Worm (Caenorhabditis elegans) whole organism, L4 larva: ENCODE results near the gene nspa-2.
"Not testable (repeated sequence)": the region's sequence is repeated elsewhere in the genome, so short reads cannot be mapped to it uniquely, and the experiment has no call there.

Experiments
- R02D3.7 ChIP-seq: fragments of 150-350 bp; sonication (generic microtip); optimal IDR thresholded peaks from 3 replicates; lab custom pipeline; 2014; ENCODE audit warnings: missing biosample characterization, missing genetic modification characterization
- ces-1 ChIP-seq: fragments of 150-350 bp; sonication (generic microtip); optimal IDR thresholded peaks from 4 replicates; lab custom pipeline; 2014; ENCODE audit warnings: missing biosample characterization, missing genetic modification reagents, missing genetic modification characterization
- ctbp-1 ChIP-seq: fragments of 200-800 bp; sonication (Bioruptor generic); IDR thresholded peaks from 2 replicates; pipeline ENCODE4 v1.3.6; 2022; ENCODE audit warnings: missing genetic modification reagents, missing genetic modification characterization, missing compliant biosample characterization
- daf-12 ChIP-seq: fragments of 150-350 bp; optimal IDR thresholded peaks from 2 replicates; lab custom pipeline; 2014; ENCODE audit warnings: missing biosample characterization, missing genetic modification reagents, missing genetic modification characterization
- daf-16 ChIP-seq, 3 experiments: sonication (generic microtip); optimal IDR thresholded peaks; 2 replicates each; lab custom pipeline; 2016 to 2017; ENCODE audit warnings: missing genetic modification characterization in 3 of 3, missing genetic modification reagents in 3 of 3, mild to moderate bottlenecking in 2 of 3, missing compliant biosample characterization in 2 of 3, missing biosample characterization in 1 of 3, moderate library complexity in 1 of 3
- fos-1 ChIP-seq: fragments of 150-350 bp; optimal IDR thresholded peaks from 2 replicates; lab custom pipeline; 2014; ENCODE audit warnings: missing biosample characterization, missing genetic modification characterization
- lsy-2 ChIP-seq, 2 experiments: fragments of 150-350 bp in 1 of 2; sonication (generic microtip) in 1 of 2; optimal IDR thresholded peaks; 2 replicates each; lab custom pipeline; 2014 to 2017; ENCODE audit warnings: missing biosample characterization in 2 of 2, missing genetic modification characterization in 2 of 2
- nhr-77 ChIP-seq: fragments of 150-350 bp; optimal IDR thresholded peaks from 2 replicates; lab custom pipeline; 2014; ENCODE audit warnings: missing biosample characterization, missing genetic modification characterization
- skn-1 ChIP-seq: fragments of 150-350 bp; optimal IDR thresholded peaks from 2 replicates; lab custom pipeline; 2014; ENCODE audit warnings: missing biosample characterization, missing genetic modification characterization
- snpc-4 ChIP-seq: fragments of 150-350 bp; optimal IDR thresholded peaks from 2 replicates; lab custom pipeline; 2014; ENCODE audit warnings: missing biosample characterization, missing genetic modification characterization
- spr-3 ChIP-seq: fragments of 200-800 bp; sonication (Bioruptor generic); optimal IDR thresholded peaks from 2 replicates; lab custom pipeline; 2018; ENCODE audit warnings: mild to moderate bottlenecking, missing genetic modification characterization, missing compliant biosample characterization
- ztf-7 ChIP-seq: fragments of 150-350 bp; optimal IDR thresholded peaks from 2 replicates; lab custom pipeline; 2014; ENCODE audit warnings: missing biosample characterization, missing genetic modification characterization

ce11 chrV:14890782-14891181 is at the start of gene nspa-2:
- TF ChIP-seq nhr-77 (tag; lab: Kevin White, UChicago); skn-1 (tag; lab: Kevin White, UChicago); daf-12 (tag; lab: Kevin White, UChicago); snpc-4 (tag; lab: Kevin White, UChicago); ztf-7 (tag; lab: Kevin White, UChicago); ces-1; ctbp-1; R02D3.7; fos-1 (tag; lab: Kevin White, UChicago); lsy-2 (tag; optimal IDR thresholded peaks at IDR 0.05; lab: Kevin White, UChicago); spr-3; daf-16 (GFP tag; optimal IDR thresholded peaks at IDR 0.05; lab: Kevin White, UChicago); daf-16 (tag; optimal IDR thresholded peaks at IDR 0.05; lab: Kevin White, UChicago): not testable (repeated sequence)
